Worm (Caenorhabditis elegans) whole organism, late embryonic: Measurements from ENCODE around the gene K09E9.1.

Source experiments
- T23F11.4 ChIP-seq: fragments of 200-800 bp; sonication (Bioruptor generic); optimal IDR thresholded peaks from 2 replicates; lab custom pipeline; 2018; ENCODE audit warnings: mild to moderate bottlenecking, missing genetic modification characterization, missing compliant biosample characterization
- ceh-30 ChIP-seq: fragments of 150-350 bp; optimal IDR thresholded peaks from 2 replicates; lab custom pipeline; 2014; ENCODE audit warnings: missing biosample characterization, missing genetic modification characterization
- ceh-31 ChIP-seq: sonication (generic microtip); optimal IDR thresholded peaks from 2 replicates; lab custom pipeline; 2016; ENCODE audit warnings: missing genetic modification characterization, missing compliant biosample characterization
- ceh-9 ChIP-seq: sonication (generic microtip); optimal IDR thresholded peaks from 2 replicates; lab custom pipeline; 2016; ENCODE audit warnings: mild to moderate bottlenecking, missing genetic modification characterization, inconsistent platforms, missing compliant biosample characterization
- hlh-6 ChIP-seq: sonication (generic microtip); optimal IDR thresholded peaks from 2 replicates; lab custom pipeline; 2016; ENCODE audit warnings: missing genotype, missing genetic modification characterization, missing compliant biosample characterization
- pax-1 ChIP-seq: fragments of 150-350 bp; optimal IDR thresholded peaks from 2 replicates; lab custom pipeline; 2014; ENCODE audit warnings: missing biosample characterization, missing genetic modification characterization

DNA sequence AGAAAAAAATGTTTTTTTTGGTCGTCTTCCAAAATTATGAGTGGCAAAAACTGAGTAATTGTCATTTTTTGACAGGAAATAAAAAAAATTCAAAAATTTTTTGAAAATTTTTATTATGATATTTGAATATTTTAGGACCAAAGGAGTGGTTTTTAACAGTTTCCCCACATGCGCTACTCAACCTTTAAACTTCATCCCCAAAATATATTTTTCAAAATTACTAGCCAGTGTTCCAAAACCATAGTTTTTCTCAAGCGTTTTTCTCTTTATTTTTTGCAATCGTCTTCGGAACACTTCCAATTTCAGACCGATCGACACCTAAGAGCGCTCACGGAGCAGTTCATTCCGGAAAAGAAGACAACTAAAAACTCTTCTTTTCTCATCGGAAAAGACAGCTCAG is 43.4 kb upstream of the K09E9.1 start, which contains the start of gene K09A9.6:
- TF ChIP-seq pax-1 (tag; lab: Kevin White, UChicago) (no peak), T23F11.4 (GFP tag; lab: Kevin White, UChicago) (no peak), hlh-6 (no peak), ceh-30 (tag; lab: Kevin White, UChicago) (no peak), ceh-9 (no peak), ceh-31 (tag; lab: Kevin White, UChicago) (no peak)
